Fruit fly (Drosophila melanogaster): ENCODE data around the gene RpS21.

The RpS21 gene

DNA sequence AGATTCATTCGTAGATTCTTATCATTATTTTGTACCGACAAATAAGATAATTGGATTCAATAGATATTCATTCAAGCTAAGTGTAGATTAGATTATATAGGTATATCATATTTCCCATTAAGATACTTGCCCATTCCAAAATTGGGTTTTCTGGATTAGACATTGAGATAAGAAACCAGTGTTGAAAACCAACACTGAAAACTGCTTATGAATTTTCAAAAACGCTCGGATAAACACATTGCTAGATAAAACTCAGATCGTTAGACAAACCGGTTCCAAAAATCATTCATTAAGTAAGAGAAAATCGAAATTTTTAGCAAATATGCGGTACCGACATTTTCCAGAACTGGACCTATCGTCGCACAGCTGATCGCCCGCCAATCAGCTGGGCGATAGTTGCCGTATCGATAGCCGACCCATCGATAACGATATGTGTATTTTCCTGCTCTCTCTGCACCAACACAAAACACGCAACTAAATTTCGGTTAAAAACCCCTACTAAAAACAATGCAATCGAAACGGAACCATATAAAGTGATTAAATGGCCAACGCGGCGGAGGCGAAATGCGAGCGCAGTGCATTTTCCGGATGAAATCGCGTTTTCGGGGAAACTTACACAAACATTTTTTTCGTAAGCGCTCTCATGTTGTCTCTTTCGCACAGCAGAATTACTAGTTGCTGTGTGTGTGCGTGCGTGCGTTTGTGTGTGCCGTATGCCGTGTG lies 29.8 kb downstream of the RpS21 start, which contains the start of the genes NTPase and lilli (continued):
- TF ChIP-seq Sry-β (GFP tag; optimal IDR thresholded peaks at IDR 0.05) = no peak
- TF ChIP-seq az2 (GFP tag; optimal IDR thresholded peaks at IDR 0.05) = peak; percentile 64
- TF ChIP-seq Scr (GFP tag; IDR thresholded peaks at IDR 0.05; ENCODE audit: partially characterized antibody) = peak; percentile 93
- no peak for TF ChIP-seq zf30C (GFP tag; optimal IDR thresholded peaks at IDR 0.05)
- peak; percentile 64 for TF ChIP-seq repo (GFP tag; optimal IDR thresholded peaks at IDR 0.05)
- TF ChIP-seq CG4820 (GFP tag; optimal IDR thresholded peaks at IDR 0.05) = peak; percentile 59
- TF ChIP-seq CG3847 (GFP tag; IDR thresholded peaks at IDR 0.05) = peak; percentile 42; the same call in 1 of the 2 replicates
- no peak for TF ChIP-seq CG9797 (GFP tag; optimal IDR thresholded peaks at IDR 0.05)
- TF ChIP-seq CG12219 (GFP tag; optimal IDR thresholded peaks at IDR 0.05) = no peak
- TF ChIP-seq sim (GFP tag; IDR thresholded peaks at IDR 0.05) = peak; percentile 65; the same call in 1 of the 2 replicates
- peak; percentile 42; the same call in 1 of the 3 replicates for TF ChIP-seq Optix (GFP tag; IDR thresholded peaks at IDR 0.05)
- TF ChIP-seq ewg (GFP tag; optimal IDR thresholded peaks at IDR 0.05) = no peak
- peak; percentile 34 for TF ChIP-seq CG14710 (tag; optimal IDR thresholded peaks at IDR 0.05)
- TF ChIP-seq chinmo (GFP tag; IDR thresholded peaks at IDR 0.05; ENCODE audit: partially characterized antibody) = peak; percentile 75; the same call in 3 of the 4 replicates
- TF ChIP-seq CG11560 (tag; IDR thresholded peaks at IDR 0.05) = no peak
- peak; percentile 18 for TF ChIP-seq CoRest (tag; optimal IDR thresholded peaks at IDR 0.05)
- peak; percentile 68; the same call in 1 of the 2 replicates for TF ChIP-seq Xrp1 (GFP tag; IDR thresholded peaks at IDR 0.05)
- TF ChIP-seq CG12155 (GFP tag; optimal IDR thresholded peaks at IDR 0.05) = peak; percentile 66
- TF ChIP-seq CG2116 (GFP tag; optimal IDR thresholded peaks at IDR 0.05) = peak; percentile 70
- TF ChIP-seq nmo (GFP tag; optimal IDR thresholded peaks at IDR 0.05) = peak; percentile 33
- no peak for TF ChIP-seq CG6254 (GFP tag; optimal IDR thresholded peaks at IDR 0.05)
- TF ChIP-seq CG3407 (GFP tag; optimal IDR thresholded peaks at IDR 0.05) = no peak
- TF ChIP-seq schlank (tag; optimal IDR thresholded peaks at IDR 0.05) = peak; percentile 17
- no peak for TF ChIP-seq toy (GFP tag; IDR thresholded peaks at IDR 0.05)
- no peak for TF ChIP-seq NC2α (GFP tag; optimal IDR thresholded peaks at IDR 0.05)
- TF ChIP-seq Mrtf (GFP tag; IDR thresholded peaks at IDR 0.05) = no peak
- peak; percentile 81 for TF ChIP-seq pzg (GFP tag; optimal IDR thresholded peaks at IDR 0.05)
- peak; percentile 41 for TF ChIP-seq trh (GFP tag; optimal IDR thresholded peaks at IDR 0.05)
- TF ChIP-seq Tbp (GFP tag; optimal IDR thresholded peaks at IDR 0.05) = no peak
- peak; percentile 93 for TF ChIP-seq Opbp (GFP tag; IDR thresholded peaks at IDR 0.05; ENCODE audit: partially characterized antibody)
- no peak for TF ChIP-seq twi (tag; optimal IDR thresholded peaks at IDR 0.05)
- TF ChIP-seq CG7271 (tag; optimal IDR thresholded peaks at IDR 0.05) = peak; percentile 36
- peak; percentile 61 for TF ChIP-seq tup (GFP tag; optimal IDR thresholded peaks at IDR 0.05)
- TF ChIP-seq dysf (GFP tag; IDR thresholded peaks at IDR 0.05) = no peak
- TF ChIP-seq HLH4C (GFP tag; IDR thresholded peaks at IDR 0.05; ENCODE audit: partially characterized antibody) = peak; percentile 92
- peak; percentile 12; the same call in 1 of the 2 replicates for TF ChIP-seq NFAT (GFP tag; IDR thresholded peaks at IDR 0.05)
- peak; percentile 74 for TF ChIP-seq shn (GFP tag; optimal IDR thresholded peaks at IDR 0.05)
- no peak for TF ChIP-seq Dek (tag; optimal IDR thresholded peaks at IDR 0.05)
- no peak for TF ChIP-seq usp (GFP tag; optimal IDR thresholded peaks at IDR 0.05)
- TF ChIP-seq CG12659 (GFP tag; optimal IDR thresholded peaks at IDR 0.05) = peak; percentile 57
- TF ChIP-seq Awh (GFP tag; IDR thresholded peaks at IDR 0.05) = no peak
- no peak for TF ChIP-seq CG3838 (GFP tag; optimal IDR thresholded peaks at IDR 0.05)
- peak; percentile 39 for TF ChIP-seq Sox100B (GFP tag; optimal IDR thresholded peaks at IDR 0.05)
- TF ChIP-seq grn (GFP tag; optimal IDR thresholded peaks at IDR 0.05) = peak; percentile 92
- peak; percentile 27 for TF ChIP-seq Hr3 (GFP tag; optimal IDR thresholded peaks at IDR 0.05)
- TF ChIP-seq HLH3B (GFP tag; IDR thresholded peaks at IDR 0.05) = 0 out of 2 replicates have a peak, but pooled peaks have one; percentile 44
- TF ChIP-seq Poxn (GFP tag; IDR thresholded peaks at IDR 0.05) = no peak
- TF ChIP-seq inv (GFP tag; IDR thresholded peaks at IDR 0.05; ENCODE audit: partially characterized antibody) = peak; percentile 87
- peak; percentile 51; the same call in 1 of the 2 replicates for TF ChIP-seq CG11696 (GFP tag; IDR thresholded peaks at IDR 0.05)

Measured in whole organism, embryonic.